Fruit fly (Drosophila melanogaster) whole organism, prepupa: Measurements from ENCODE around the gene boi.
A peak's percentile ranks its signal among the peaks of the same experiment; 100 is the strongest.

Source experiments
- Blimp-1 ChIP-seq: fragments of 200-800 bp; sonication (Bioruptor generic); optimal IDR thresholded peaks from 3 replicates; lab custom pipeline; 2017; ENCODE audit warnings: missing biosample characterization, missing genetic modification characterization, mild to moderate bottlenecking, moderate library complexity, missing genetic modification reagents
- CG10631 ChIP-seq: fragments of 200-800 bp; sonication (Bioruptor generic); optimal IDR thresholded peaks from 2 replicates; lab custom pipeline; 2016; ENCODE audit warnings: missing biosample characterization, missing genetic modification characterization
- CG10669 ChIP-seq: fragments of 200-800 bp; sonication (Bioruptor generic); optimal IDR thresholded peaks from 3 replicates; lab custom pipeline; 2018; ENCODE audit warnings: missing biosample characterization, mild to moderate bottlenecking, missing genetic modification characterization, moderate library complexity
- CG11294 ChIP-seq: fragments of 200-800 bp; sonication (Bioruptor generic); IDR thresholded peaks from 2 replicates; pipeline ENCODE4 v1.3.6; 2022; ENCODE audit warnings: missing biosample characterization, missing genetic modification characterization
- CG11762 ChIP-seq: fragments of 200-800 bp; sonication (Bioruptor generic); optimal IDR thresholded peaks from 3 replicates; lab custom pipeline; 2016; ENCODE audit warnings: missing biosample characterization, missing genetic modification characterization; ENCODE audit not compliant: insufficient read depth
- CG1621 ChIP-seq: fragments of 200-800 bp; sonication (Bioruptor generic); optimal IDR thresholded peaks from 3 replicates; lab custom pipeline; 2018; ENCODE audit warnings: missing biosample characterization, mild to moderate bottlenecking, missing genetic modification characterization
- CG3032 ChIP-seq: fragments of 200-800 bp; optimal IDR thresholded peaks from 2 replicates; lab custom pipeline; 2019; ENCODE audit warnings: missing biosample characterization, mild to moderate bottlenecking, missing genetic modification characterization, moderate library complexity
- CG31627 ChIP-seq: fragments of 200-800 bp; sonication (Bioruptor generic); optimal IDR thresholded peaks from 3 replicates; lab custom pipeline; 2016; ENCODE audit warnings: missing biosample characterization, missing genetic modification characterization
- CG32006 ChIP-seq: fragments of 200-800 bp; sonication (Bioruptor generic); optimal IDR thresholded peaks from 3 replicates; lab custom pipeline; 2017; ENCODE audit warnings: missing biosample characterization, mild to moderate bottlenecking, missing genetic modification characterization
- CG3919 ChIP-seq: fragments of 200-800 bp; sonication (Bioruptor generic); optimal IDR thresholded peaks from 3 replicates; lab custom pipeline; 2016; ENCODE audit warnings: missing biosample characterization, missing genetic modification characterization
- CG4318 ChIP-seq: fragments of 200-800 bp; sonication (Bioruptor generic); optimal IDR thresholded peaks from 3 replicates; lab custom pipeline; 2017; ENCODE audit warnings: missing biosample characterization, mild to moderate bottlenecking, missing genetic modification characterization
- CG6163 ChIP-seq: fragments of 200-800 bp; sonication (Bioruptor generic); IDR thresholded peaks from 3 replicates; pipeline ENCODE4 v1.3.6; 2022; ENCODE audit warnings: missing biosample characterization, missing genetic modification characterization
- CG6792 ChIP-seq: fragments of 200-800 bp; sonication (Bioruptor generic); optimal IDR thresholded peaks from 3 replicates; lab custom pipeline; 2016; ENCODE audit warnings: missing biosample characterization, missing genetic modification characterization
- CG6808 ChIP-seq: fragments of 200-800 bp; sonication (Bioruptor generic); optimal IDR thresholded peaks from 3 replicates; lab custom pipeline; 2017; ENCODE audit warnings: missing biosample characterization, missing genetic modification characterization, mild to moderate bottlenecking, moderate library complexity, missing genetic modification reagents
- CG6854 ChIP-seq: fragments of 200-800 bp; sonication (Bioruptor generic); optimal IDR thresholded peaks from 2 replicates; lab custom pipeline; 2017; ENCODE audit warnings: missing biosample characterization, mild to moderate bottlenecking, missing genetic modification characterization
- CG7368 ChIP-seq: fragments of 200-800 bp; sonication (Bioruptor generic); optimal IDR thresholded peaks from 3 replicates; lab custom pipeline; 2016; ENCODE audit warnings: missing biosample characterization, missing genetic modification characterization
- CG9139 ChIP-seq: fragments of 200-800 bp; sonication (Bioruptor generic); optimal IDR thresholded peaks from 3 replicates; lab custom pipeline; 2017; ENCODE audit warnings: missing biosample characterization, mild to moderate bottlenecking, missing genetic modification characterization
- Eip75B ChIP-seq: fragments of 200-800 bp; sonication (Bioruptor generic); optimal IDR thresholded peaks from 3 replicates; lab custom pipeline; 2016; ENCODE audit warnings: missing biosample characterization, missing genetic modification characterization
- Eip78C ChIP-seq: fragments of 200-800 bp; sonication (Bioruptor generic); peaks from one replicate; lab custom pipeline; 2016; ENCODE audit warnings: missing biosample characterization, missing genetic modification characterization
- Ets96B ChIP-seq: fragments of 200-800 bp; optimal IDR thresholded peaks from 2 replicates; lab custom pipeline; 2019; ENCODE audit warnings: missing biosample characterization, mild to moderate bottlenecking, missing genetic modification characterization, moderate library complexity
- Hr39 ChIP-seq: fragments of 200-800 bp; sonication (Bioruptor generic); optimal IDR thresholded peaks from 2 replicates; lab custom pipeline; 2016; ENCODE audit warnings: missing biosample characterization, missing genetic modification characterization
- Hr4 ChIP-seq: fragments of 200-800 bp; sonication (Bioruptor generic); optimal IDR thresholded peaks from 3 replicates; lab custom pipeline; 2016; ENCODE audit warnings: missing biosample characterization, missing genetic modification characterization
- Met ChIP-seq: fragments of 200-800 bp; sonication (Bioruptor generic); optimal IDR thresholded peaks from 3 replicates; lab custom pipeline; 2016; ENCODE audit warnings: missing biosample characterization, missing genetic modification characterization
- Sox102F ChIP-seq: fragments of 200-800 bp; sonication (Bioruptor generic); optimal IDR thresholded peaks from 2 replicates; lab custom pipeline; 2016; ENCODE audit warnings: missing biosample characterization, mild to moderate bottlenecking, missing genetic modification characterization
- Sox14 ChIP-seq: fragments of 200-800 bp; sonication (Bioruptor generic); optimal IDR thresholded peaks from 3 replicates; lab custom pipeline; 2016; ENCODE audit warnings: missing biosample characterization, missing genetic modification characterization
- achi ChIP-seq: fragments of 200-800 bp; sonication (Bioruptor generic); optimal IDR thresholded peaks from 3 replicates; lab custom pipeline; 2016; ENCODE audit warnings: missing biosample characterization, missing genetic modification characterization
- acj6 ChIP-seq: fragments of 200-800 bp; sonication (Bioruptor generic); optimal IDR thresholded peaks from 3 replicates; lab custom pipeline; 2016; ENCODE audit warnings: missing biosample characterization, missing genetic modification characterization
- dsx ChIP-seq: fragments of 200-800 bp; optimal IDR thresholded peaks from 3 replicates; lab custom pipeline; 2019; ENCODE audit warnings: missing biosample characterization, mild to moderate bottlenecking, missing genetic modification characterization, moderate library complexity; ENCODE audit not compliant: poor library complexity, severe bottlenecking
- eg ChIP-seq: fragments of 200-800 bp; sonication (Bioruptor generic); IDR thresholded peaks from 3 replicates; pipeline ENCODE4 v1.3.6; 2022; ENCODE audit warnings: missing biosample characterization, missing genetic modification characterization
- fkh ChIP-seq: fragments of 200-800 bp; sonication (Bioruptor generic); optimal IDR thresholded peaks from 3 replicates; lab custom pipeline; 2017; ENCODE audit warnings: missing biosample characterization, mild to moderate bottlenecking, missing genetic modification characterization, moderate library complexity
- lz ChIP-seq: fragments of 200-800 bp; sonication (Bioruptor generic); optimal IDR thresholded peaks from 3 replicates; lab custom pipeline; 2016; ENCODE audit warnings: missing biosample characterization, missing genetic modification characterization
- net ChIP-seq: fragments of 200-800 bp; sonication (Bioruptor generic); optimal IDR thresholded peaks from 3 replicates; lab custom pipeline; 2016; ENCODE audit warnings: missing biosample characterization, missing genetic modification characterization
- pdm3 ChIP-seq: fragments of 200-800 bp; sonication (Bioruptor generic); optimal IDR thresholded peaks from 3 replicates; lab custom pipeline; 2016; ENCODE audit warnings: missing biosample characterization, missing genetic modification characterization
- salr ChIP-seq, 2 experiments: fragments of 200-800 bp; sonication (Bioruptor generic); optimal IDR thresholded peaks; 3 replicates each; lab custom pipeline; 2016 to 2018; ENCODE audit warnings: missing biosample characterization in 2 of 2, missing genetic modification characterization in 2 of 2, mild to moderate bottlenecking in 1 of 2
- ss ChIP-seq, 2 experiments: fragments of 200-800 bp; sonication (Bioruptor generic); optimal IDR thresholded peaks; 2 replicates in 1 of 2; 3 replicates in 1 of 2; lab custom pipeline; 2017 to 2018; ENCODE audit warnings: mild to moderate bottlenecking in 2 of 2, missing biosample characterization in 2 of 2, missing genetic modification characterization in 2 of 2, moderate library complexity in 1 of 2
- svp ChIP-seq: fragments of 200-800 bp; sonication (Bioruptor generic); peaks from one replicate; lab custom pipeline; 2016; ENCODE audit warnings: missing biosample characterization, missing genetic modification characterization

boi gene

DNA sequence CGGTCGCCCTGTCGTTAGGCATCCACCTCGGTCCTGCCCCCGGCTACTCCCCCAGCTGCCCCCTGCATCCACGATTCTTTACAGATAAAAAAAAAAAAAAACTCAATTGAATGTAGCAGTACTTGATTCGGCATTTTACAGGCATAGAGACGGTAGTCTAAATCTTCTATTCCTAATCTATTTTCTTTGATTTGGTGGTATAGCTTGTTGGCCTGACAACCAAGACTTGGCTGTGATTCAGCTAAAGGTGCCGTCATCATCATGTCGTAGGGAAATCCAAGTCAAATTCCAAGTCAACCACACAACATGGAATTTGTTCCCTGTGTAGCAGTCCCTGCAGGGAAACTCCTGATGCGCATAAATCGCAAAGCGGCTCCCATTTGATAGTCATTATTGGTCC, 17.1 kb downstream of the boi start (continued):
- TF ChIP-seq CG6163 (GFP tag; lab: Robert Waterston, UW): 0 out of 3 replicates have a peak, but pooled peaks have one; percentile 22
- no peak for TF ChIP-seq CG9139 (GFP tag; lab: Kevin White, UChicago)
- peak in 1 of 2 experiments; percentile 13 for TF ChIP-seq salr (GFP tag; optimal IDR thresholded peaks at IDR 0.05; lab: Kevin White, UChicago)

DNA sequence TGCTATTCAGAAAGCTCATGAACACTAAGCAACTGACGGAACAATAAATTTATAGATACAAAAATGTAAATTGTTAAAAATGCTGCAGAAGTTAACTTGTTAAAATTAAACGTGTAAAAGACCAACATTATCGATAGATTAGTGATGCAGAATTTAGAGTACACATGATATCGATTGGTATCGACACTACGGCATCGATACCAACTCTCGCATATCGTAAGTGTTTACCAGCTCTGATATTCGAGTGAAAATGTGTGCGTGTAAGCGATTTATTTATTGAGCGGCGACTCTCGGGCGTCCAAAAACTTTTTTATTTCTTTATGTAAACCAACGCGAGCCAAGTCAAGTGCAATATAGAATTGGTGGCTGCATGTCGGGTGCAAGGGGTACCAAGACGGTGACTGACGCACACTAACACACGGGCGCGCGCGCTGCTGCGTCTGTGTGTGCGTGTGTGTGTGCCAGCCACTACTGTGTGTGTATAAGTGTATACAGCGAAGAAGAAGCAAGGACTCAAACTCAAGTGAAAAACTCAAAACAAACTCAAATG, 22.0 kb downstream of the boi start, which contains the start of gene z:
z (plus strand) TSS at position 20 of the 550 bp plus-strand sequence.
- TF ChIP-seq eg (GFP tag; lab: Robert Waterston, UW): no peak
- TF ChIP-seq lz (GFP tag; lab: Kevin White, UChicago): no peak
- TF ChIP-seq Met (GFP tag; lab: Kevin White, UChicago): no peak
- TF ChIP-seq ss (GFP tag; optimal IDR thresholded peaks at IDR 0.05; lab: Kevin White, UChicago): no peak
- TF ChIP-seq CG6163 (GFP tag; lab: Robert Waterston, UW): no peak
- TF ChIP-seq svp: no peak
- no peak for TF ChIP-seq CG3919
- TF ChIP-seq fkh (GFP tag; lab: Kevin White, UChicago): peak; percentile 68
- TF ChIP-seq Sox102F: no peak
- TF ChIP-seq pdm3: no peak
- TF ChIP-seq Eip75B (GFP tag; lab: Kevin White, UChicago): no peak
- no peak for TF ChIP-seq Blimp-1 (GFP tag; lab: Kevin White, UChicago)
- no peak for TF ChIP-seq CG1621 (tag; lab: Kevin White, UChicago)
- no peak for TF ChIP-seq CG32006 (GFP tag; lab: Kevin White, UChicago)
- no peak for TF ChIP-seq acj6 (GFP tag; lab: Kevin White, UChicago)
- no peak for TF ChIP-seq Sox14 (GFP tag; lab: Kevin White, UChicago)
- no peak for TF ChIP-seq CG4318 (GFP tag; lab: Kevin White, UChicago)
- no peak for TF ChIP-seq Hr39 (GFP tag; lab: Kevin White, UChicago)
- no peak for TF ChIP-seq CG6792
- TF ChIP-seq CG11294 (GFP tag; lab: Robert Waterston, UW): no peak
- TF ChIP-seq CG10631: no peak
- TF ChIP-seq CG7368 (GFP tag; lab: Kevin White, UChicago): no peak
- no peak for TF ChIP-seq dsx (GFP tag; lab: Kevin White, UChicago)
- peak; percentile 50 for TF ChIP-seq Eip78C (GFP tag; lab: Kevin White, UChicago)
- no peak for TF ChIP-seq CG10669
- TF ChIP-seq Hr4 (GFP tag; lab: Kevin White, UChicago): no peak
- no peak for TF ChIP-seq CG11762
- TF ChIP-seq CG31627 (GFP tag; lab: Kevin White, UChicago): peak; percentile 6
- TF ChIP-seq CG6854 (GFP tag; lab: Kevin White, UChicago): peak; percentile 2
- no peak for TF ChIP-seq Ets96B (tag; lab: Kevin White, UChicago)

- TF ChIP-seq CG3032 (tag; lab: Kevin White, UChicago) (no peak), achi (peak; percentile 55)
- TF ChIP-seq, all 60 proteins: peak for 1
These were observed 26.0 kb downstream of the boi start, which contains the start of gene tko for dm6 chrX:2443798-2444197. Gene tko, minus strand, starts transcription at chrX:2443976.

DNA sequence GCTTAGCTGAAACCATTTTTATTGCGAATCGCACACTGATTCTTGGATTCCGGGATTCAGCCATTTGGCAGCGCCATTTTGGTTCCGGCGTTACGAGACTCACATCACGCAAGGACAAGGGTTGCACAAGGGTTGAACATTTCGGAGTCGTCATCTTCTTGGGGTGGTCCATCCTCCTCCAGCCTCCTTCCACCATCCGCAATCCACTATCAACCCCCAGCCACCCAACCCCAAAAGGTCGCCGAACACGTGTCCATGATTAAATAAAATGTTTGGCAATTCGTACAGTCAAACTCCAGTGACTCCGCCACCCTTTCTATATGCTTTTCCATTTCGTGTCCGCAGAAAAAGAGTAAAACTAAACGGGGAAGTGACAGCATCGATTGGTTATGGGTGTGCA, 29.6 kb downstream of the boi start:
- no peak for TF ChIP-seq CG6808 (GFP tag; lab: Kevin White, UChicago)
- TF ChIP-seq CG3919: no peak
- no peak for TF ChIP-seq CG11294 (GFP tag; lab: Robert Waterston, UW)
- no peak for TF ChIP-seq net (GFP tag; lab: Kevin White, UChicago)
